Fruit fly (Drosophila melanogaster) whole organism, wandering third instar larva: ENCODE measurements around the gene CG5793.

Experiments
- Dfd ChIP-seq: fragments of >200 bp; optimal IDR thresholded peaks from 2 replicates; lab custom pipeline; 2017; ENCODE audit warnings: missing biosample characterization, missing genetic modification characterization
- pan ChIP-seq: fragments of >200 bp; optimal IDR thresholded peaks from 2 replicates; lab custom pipeline; 2017
- woc ChIP-seq: sonication (Bioruptor generic); optimal IDR thresholded peaks from 2 replicates; lab custom pipeline; 2016; ENCODE audit warnings: missing biosample characterization, mild to moderate bottlenecking, missing genetic modification characterization

DNA sequence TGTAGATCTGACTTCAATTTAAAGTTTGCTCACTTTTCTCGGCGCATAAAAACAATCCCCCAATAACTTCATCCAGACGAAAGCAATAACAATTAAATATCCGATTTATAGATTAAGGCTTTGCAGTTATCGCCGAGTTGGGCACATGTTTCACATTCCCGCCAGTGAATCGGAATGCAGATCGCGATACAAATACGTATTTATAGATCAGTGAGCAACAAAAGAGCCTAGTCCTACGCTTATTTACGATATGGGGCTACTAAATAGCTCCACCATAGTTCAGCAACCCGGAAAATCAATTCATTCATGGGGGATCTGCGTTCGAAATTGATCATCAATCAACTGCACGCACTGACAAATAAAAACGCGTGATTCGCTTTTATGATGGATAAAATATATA, 35.3 kb upstream of the CG5793 start:
- TF ChIP-seq woc (GFP tag; lab: Kevin White, UChicago) (no peak), Dfd (GFP tag; lab: Kevin White, UChicago) (no peak), pan (lab: Kevin White, UChicago) (no peak)
